Worm (Caenorhabditis elegans) whole organism, late embryonic: ENCODE results near the gene ret-1.

Experiments used
- ceh-19 ChIP-seq: fragments of 200-800 bp; sonication (Bioruptor generic); optimal IDR thresholded peaks from 2 replicates; lab custom pipeline; 2018; ENCODE audit warnings: mild to moderate bottlenecking, missing genetic modification characterization, missing compliant biosample characterization
- hlh-13 ChIP-seq: fragments of 200-800 bp; sonication (Bioruptor generic); optimal IDR thresholded peaks from 2 replicates; lab custom pipeline; 2018; ENCODE audit warnings: mild to moderate bottlenecking, missing genetic modification characterization, missing compliant biosample characterization
- madf-2 ChIP-seq: sonication (generic microtip); optimal IDR thresholded peaks from 2 replicates; lab custom pipeline; 2017; ENCODE audit warnings: missing genetic modification characterization, missing compliant biosample characterization
- nhr-11 ChIP-seq: fragments of 150-350 bp; optimal IDR thresholded peaks from 2 replicates; lab custom pipeline; 2014; ENCODE audit warnings: missing biosample characterization, missing genetic modification characterization
- npax-4 ChIP-seq: sonication (generic microtip); optimal IDR thresholded peaks from 2 replicates; lab custom pipeline; 2016; ENCODE audit warnings: missing genetic modification characterization, missing compliant biosample characterization
- pag-3 ChIP-seq: sonication (generic microtip); optimal IDR thresholded peaks from 2 replicates; lab custom pipeline; 2016; ENCODE audit warnings: missing compliant biosample characterization, missing genetic modification characterization, borderline replicate concordance
- pat-9 ChIP-seq: fragments of 200-800 bp; sonication (Bioruptor generic); optimal IDR thresholded peaks from 2 replicates; lab custom pipeline; 2018; ENCODE audit warnings: mild to moderate bottlenecking, missing genetic modification characterization, moderate library complexity, missing compliant biosample characterization
- pqm-1 ChIP-seq: sonication (generic microtip); optimal IDR thresholded peaks from 2 replicates; lab custom pipeline; 2016; ENCODE audit warnings: missing genetic modification characterization, missing compliant biosample characterization
- ref-2 ChIP-seq: sonication (generic microtip); optimal IDR thresholded peaks from 2 replicates; lab custom pipeline; 2016; ENCODE audit warnings: missing genetic modification characterization, missing compliant biosample characterization
- sox-4 ChIP-seq: sonication (generic microtip); optimal IDR thresholded peaks from 2 replicates; lab custom pipeline; 2017; ENCODE audit warnings: mild to moderate bottlenecking, missing genetic modification characterization, inconsistent platforms, missing compliant biosample characterization
- tbx-2 ChIP-seq: sonication (generic microtip); optimal IDR thresholded peaks from 2 replicates; lab custom pipeline; 2016; ENCODE audit warnings: missing genetic modification characterization, missing compliant biosample characterization
- ttx-3 ChIP-seq: sonication (generic microtip); optimal IDR thresholded peaks from 2 replicates; lab custom pipeline; 2016; ENCODE audit warnings: missing genetic modification reagents, missing genetic modification characterization, missing compliant biosample characterization
- unc-86 ChIP-seq: sonication (generic microtip); optimal IDR thresholded peaks from 2 replicates; lab custom pipeline; 2016; ENCODE audit warnings: missing genetic modification characterization, missing compliant biosample characterization

- no peak for TF ChIP-seq pqm-1 (tag; lab: Kevin White, UChicago)
- TF ChIP-seq ceh-19 (GFP tag; lab: Kevin White, UChicago): no peak
- TF ChIP-seq hlh-13: no peak
- no peak for TF ChIP-seq sox-4 (tag; lab: Kevin White, UChicago)
- no peak for TF ChIP-seq unc-86 (tag; lab: Kevin White, UChicago)
- TF ChIP-seq ref-2: no peak
- TF ChIP-seq madf-2 (tag; lab: Kevin White, UChicago): no peak
- no peak for TF ChIP-seq tbx-2
- no peak for TF ChIP-seq npax-4
- no peak for TF ChIP-seq pag-3 (tag; lab: Kevin White, UChicago)
- no peak for TF ChIP-seq pat-9 (tag; lab: Kevin White, UChicago)
- TF ChIP-seq nhr-11: no peak
- TF ChIP-seq ttx-3 (tag; lab: Kevin White, UChicago): no peak
These were observed 67.6 kb downstream of the ret-1 start, which contains the start of the genes scrm-7 and Y50E8A.10 for ce11 chrV:14779644-14780043.
